Fruit fly (Drosophila melanogaster) whole organism, embryonic: ENCODE results near the gene CG34117.

Source experiments
- Antp ChIP-seq: fragments of 200-800 bp; sonication (Bioruptor generic); optimal IDR thresholded peaks from 3 replicates; lab custom pipeline; 2016; ENCODE audit warnings: missing biosample characterization, missing genetic modification characterization
- Blimp-1 ChIP-seq: fragments of 200-800 bp; sonication (Bioruptor generic); optimal IDR thresholded peaks from 3 replicates; lab custom pipeline; 2018; ENCODE audit warnings: missing biosample characterization, missing genetic modification characterization, mild to moderate bottlenecking, moderate library complexity, missing genetic modification reagents
- CG10209 ChIP-seq: fragments of 200-800 bp; sonication (Bioruptor generic); optimal IDR thresholded peaks from 3 replicates; lab custom pipeline; 2017; ENCODE audit warnings: missing biosample characterization, mild to moderate bottlenecking, missing genetic modification characterization, missing genetic modification reagents
- CG10321 ChIP-seq: fragments of 200-800 bp; sonication (Bioruptor generic); IDR thresholded peaks from 2 replicates; pipeline ENCODE4 v1.3.6; 2022; ENCODE audit warnings: missing biosample characterization, missing genetic modification characterization
- CG10431 ChIP-seq: fragments of 200-800 bp; sonication (Bioruptor generic); optimal IDR thresholded peaks from 3 replicates; lab custom pipeline; 2018; ENCODE audit warnings: missing biosample characterization, mild to moderate bottlenecking, missing genetic modification characterization
- CG10462 ChIP-seq: fragments of 200-800 bp; sonication (Bioruptor generic); optimal IDR thresholded peaks from 2 replicates; lab custom pipeline; 2016; ENCODE audit warnings: missing biosample characterization, missing genetic modification characterization
- CG11695 ChIP-seq: fragments of 200-800 bp; sonication (Bioruptor generic); IDR thresholded peaks from 3 replicates; pipeline ENCODE4 v1.3.6; 2022; ENCODE audit warnings: missing biosample characterization, missing genetic modification characterization
- CG12391 ChIP-seq: fragments of 200-800 bp; sonication (Bioruptor generic); optimal IDR thresholded peaks from 3 replicates; lab custom pipeline; 2018; ENCODE audit warnings: missing biosample characterization, mild to moderate bottlenecking, missing genetic modification characterization, moderate library complexity
- CG15514 ChIP-seq: fragments of 200-800 bp; sonication (Bioruptor generic); optimal IDR thresholded peaks from 3 replicates; lab custom pipeline; 2017; ENCODE audit warnings: missing biosample characterization, missing genetic modification characterization, mild to moderate bottlenecking, moderate library complexity, missing genetic modification reagents
- CG15601 ChIP-seq: fragments of 200-800 bp; sonication (Bioruptor generic); optimal IDR thresholded peaks from 3 replicates; lab custom pipeline; 2019; ENCODE audit warnings: missing biosample characterization, mild to moderate bottlenecking, missing genetic modification characterization, moderate library complexity
- CG1647 ChIP-seq: fragments of 200-800 bp; sonication (Bioruptor generic); optimal IDR thresholded peaks from 3 replicates; lab custom pipeline; 2016; ENCODE audit warnings: missing biosample characterization, missing genetic modification characterization
- CG2875 ChIP-seq: fragments of 200-800 bp; sonication (Bioruptor generic); optimal IDR thresholded peaks from 2 replicates; lab custom pipeline; 2017; ENCODE audit warnings: missing biosample characterization, mild to moderate bottlenecking, missing genetic modification characterization, missing genetic modification reagents
- CG3065 ChIP-seq: fragments of 200-800 bp; sonication (Bioruptor generic); optimal IDR thresholded peaks from 2 replicates; lab custom pipeline; 2016; ENCODE audit warnings: missing biosample characterization, missing genetic modification characterization
- CG31388 ChIP-seq: fragments of 200-800 bp; sonication (Bioruptor generic); optimal IDR thresholded peaks from 2 replicates; lab custom pipeline; 2016; ENCODE audit warnings: missing biosample characterization, missing genetic modification characterization
- CG31441 ChIP-seq: fragments of 200-800 bp; sonication (Bioruptor generic); IDR thresholded peaks from 2 replicates; pipeline ENCODE4 v1.3.6; 2022; ENCODE audit warnings: missing biosample characterization, missing genetic modification characterization
- CG3281 ChIP-seq: fragments of 200-800 bp; sonication (Bioruptor generic); optimal IDR thresholded peaks from 3 replicates; lab custom pipeline; 2017; ENCODE audit warnings: missing biosample characterization, mild to moderate bottlenecking, missing genetic modification characterization
- CG3407 ChIP-seq: fragments of 200-800 bp; sonication (Bioruptor generic); optimal IDR thresholded peaks from 2 replicates; lab custom pipeline; 2018; ENCODE audit warnings: missing biosample characterization, mild to moderate bottlenecking, missing genetic modification characterization
- CG5180 ChIP-seq: fragments of 200-800 bp; sonication (Bioruptor generic); optimal IDR thresholded peaks from 3 replicates; lab custom pipeline; 2017; ENCODE audit warnings: missing biosample characterization, missing genetic modification characterization, mild to moderate bottlenecking, moderate library complexity, missing genetic modification reagents
- CG7357 ChIP-seq: fragments of 200-800 bp; sonication (Bioruptor generic); IDR thresholded peaks from 3 replicates; pipeline ENCODE4 v1.3.6; 2022; ENCODE audit warnings: missing biosample characterization, missing genetic modification characterization
- CG7786 ChIP-seq: fragments of 200-800 bp; sonication (Bioruptor generic); optimal IDR thresholded peaks from 2 replicates; lab custom pipeline; 2016; ENCODE audit warnings: missing biosample characterization, missing genetic modification characterization
- CG8359 ChIP-seq: fragments of 200-800 bp; sonication (Bioruptor generic); optimal IDR thresholded peaks from 2 replicates; lab custom pipeline; 2017; ENCODE audit warnings: missing biosample characterization, mild to moderate bottlenecking, missing genetic modification characterization, borderline replicate concordance
- D19A ChIP-seq: fragments of 200-800 bp; optimal IDR thresholded peaks from 3 replicates; lab custom pipeline; 2019; ENCODE audit warnings: missing biosample characterization, mild to moderate bottlenecking, missing genetic modification characterization, moderate library complexity
- Deaf1 ChIP-seq: fragments of 200-800 bp; optimal IDR thresholded peaks from 3 replicates; lab custom pipeline; 2019; ENCODE audit warnings: missing biosample characterization, mild to moderate bottlenecking, missing genetic modification characterization, moderate library complexity
- Drgx ChIP-seq: fragments of 200-800 bp; sonication (Bioruptor generic); IDR thresholded peaks from 2 replicates; pipeline ENCODE4 v1.3.6; 2022; ENCODE audit warnings: missing biosample characterization, missing genetic modification characterization
- Gsc ChIP-seq: fragments of 200-800 bp; sonication (Bioruptor generic); IDR thresholded peaks from 2 replicates; pipeline ENCODE4 v1.3.6; 2022; ENCODE audit warnings: missing biosample characterization, missing genetic modification characterization
- HLHmδ ChIP-seq: fragments of 200-800 bp; sonication (Bioruptor generic); optimal IDR thresholded peaks from 2 replicates; lab custom pipeline; 2018; ENCODE audit warnings: missing biosample characterization, mild to moderate bottlenecking, missing genetic modification characterization, moderate library complexity
- Hr3 ChIP-seq: fragments of 200-800 bp; sonication (Bioruptor generic); optimal IDR thresholded peaks from 3 replicates; lab custom pipeline; 2016; ENCODE audit warnings: missing biosample characterization, missing genetic modification characterization
- TFAM ChIP-seq: fragments of 200-800 bp; sonication (Bioruptor generic); optimal IDR thresholded peaks from 2 replicates; lab custom pipeline; 2017; ENCODE audit warnings: missing biosample characterization, missing genetic modification characterization, inconsistent platforms
- Usf ChIP-seq: fragments of 200-800 bp; sonication (Bioruptor generic); optimal IDR thresholded peaks from 2 replicates; lab custom pipeline; 2017; ENCODE audit warnings: missing genotype, missing biosample characterization, missing genetic modification characterization
- ac ChIP-seq: fragments of 200-800 bp; sonication (Bioruptor generic); optimal IDR thresholded peaks from 3 replicates; lab custom pipeline; 2017; ENCODE audit warnings: missing biosample characterization, mild to moderate bottlenecking, missing genetic modification characterization
- bbx ChIP-seq: fragments of 200-800 bp; sonication (Bioruptor generic); IDR thresholded peaks from 2 replicates; pipeline ENCODE4 v1.3.6; 2022; ENCODE audit warnings: missing biosample characterization, missing genetic modification characterization; ENCODE audit not compliant: partially characterized antibody
- bsh ChIP-seq, 2 experiments: fragments of 200-800 bp; sonication (Bioruptor generic); optimal IDR thresholded peaks; 2 replicates each; lab custom pipeline; 2017 to 2018; ENCODE audit warnings: mild to moderate bottlenecking in 2 of 2, missing biosample characterization in 2 of 2, missing genetic modification characterization in 2 of 2, moderate library complexity in 1 of 2
- cas ChIP-seq: fragments of 200-800 bp; sonication (Bioruptor generic); IDR thresholded peaks from 2 replicates; pipeline ENCODE4 v1.3.6; 2022; ENCODE audit warnings: missing biosample characterization, missing genetic modification characterization
- crol ChIP-seq: fragments of 200-800 bp; sonication (Bioruptor generic); IDR thresholded peaks from 2 replicates; pipeline ENCODE4 v1.3.6; 2022; ENCODE audit warnings: missing biosample characterization, missing genetic modification characterization
- eve ChIP-seq, 2 experiments: fragments of >200 bp; optimal IDR thresholded peaks; 2 replicates each; lab custom pipeline; 2017; ENCODE audit warnings: missing biosample characterization in 2 of 2, missing genetic modification characterization in 2 of 2
- exex ChIP-seq: fragments of 200-800 bp; sonication (Bioruptor generic); optimal IDR thresholded peaks from 4 replicates; lab custom pipeline; 2018; ENCODE audit warnings: missing biosample characterization, mild to moderate bottlenecking, missing genetic modification characterization, moderate library complexity
- fd102C ChIP-seq: fragments of 200-800 bp; sonication (Bioruptor generic); optimal IDR thresholded peaks from 2 replicates; lab custom pipeline; 2018; ENCODE audit warnings: missing biosample characterization, mild to moderate bottlenecking, missing genetic modification characterization, moderate library complexity
- ftz-f1 ChIP-seq: fragments of 200-800 bp; sonication (Bioruptor generic); optimal IDR thresholded peaks from 2 replicates; lab custom pipeline; 2016; ENCODE audit warnings: missing biosample characterization, missing genetic modification characterization
- gfzf ChIP-seq: fragments of 200-800 bp; sonication (Bioruptor generic); optimal IDR thresholded peaks from 2 replicates; lab custom pipeline; 2016; ENCODE audit warnings: missing biosample characterization, mild to moderate bottlenecking, missing genetic modification characterization, moderate library complexity
- pan ChIP-seq, 4 experiments: fragments of >200 bp in 3 of 4; fragments of 200-800 bp in 1 of 4; sonication (Bioruptor generic) in 1 of 4; optimal IDR thresholded peaks in 3 of 4; IDR thresholded peaks in 1 of 4; 2 replicates each; pipeline versions ENCODE4 v1.3.6 to Lab custom; 2017 to 2022; ENCODE audit warnings: missing biosample characterization in 2 of 4, missing genetic modification characterization in 2 of 4, mixed read lengths in 1 of 4
- peb ChIP-seq: fragments of 200-800 bp; sonication (Bioruptor generic); IDR thresholded peaks from 2 replicates; pipeline ENCODE4 v1.3.6; 2022; ENCODE audit warnings: missing biosample characterization, missing genetic modification characterization
- pros ChIP-seq: fragments of 200-800 bp; sonication (Bioruptor generic); optimal IDR thresholded peaks from 3 replicates; lab custom pipeline; 2019; ENCODE audit warnings: missing biosample characterization, mild to moderate bottlenecking, missing genetic modification characterization, moderate library complexity
- sug ChIP-seq: fragments of 200-800 bp; optimal IDR thresholded peaks from 2 replicates; lab custom pipeline; 2019; ENCODE audit warnings: missing biosample characterization, mild to moderate bottlenecking, missing genetic modification characterization, moderate library complexity
- tna ChIP-seq: fragments of 200-800 bp; sonication (Bioruptor generic); IDR thresholded peaks from 2 replicates; pipeline ENCODE4 v1.3.6; 2022; ENCODE audit warnings: missing biosample characterization, missing genetic modification characterization; ENCODE audit not compliant: partially characterized antibody
- unc-4 ChIP-seq: fragments of 200-800 bp; sonication (Bioruptor generic); IDR thresholded peaks from 2 replicates; pipeline ENCODE4 v1.3.6; 2022; ENCODE audit warnings: missing biosample characterization, missing genetic modification characterization; ENCODE audit not compliant: partially characterized antibody
- vnd ChIP-seq: fragments of 200-800 bp; sonication (Bioruptor generic); IDR thresholded peaks from 3 replicates; pipeline ENCODE4 v1.3.6; 2022; ENCODE audit warnings: missing biosample characterization, missing genetic modification characterization; ENCODE audit not compliant: partially characterized antibody
- z ChIP-seq: fragments of 200-800 bp; sonication (Bioruptor generic); IDR thresholded peaks from 3 replicates; pipeline ENCODE4 v1.3.6; 2022; ENCODE audit warnings: missing biosample characterization, missing genetic modification characterization

Gene CG34117

DNA sequence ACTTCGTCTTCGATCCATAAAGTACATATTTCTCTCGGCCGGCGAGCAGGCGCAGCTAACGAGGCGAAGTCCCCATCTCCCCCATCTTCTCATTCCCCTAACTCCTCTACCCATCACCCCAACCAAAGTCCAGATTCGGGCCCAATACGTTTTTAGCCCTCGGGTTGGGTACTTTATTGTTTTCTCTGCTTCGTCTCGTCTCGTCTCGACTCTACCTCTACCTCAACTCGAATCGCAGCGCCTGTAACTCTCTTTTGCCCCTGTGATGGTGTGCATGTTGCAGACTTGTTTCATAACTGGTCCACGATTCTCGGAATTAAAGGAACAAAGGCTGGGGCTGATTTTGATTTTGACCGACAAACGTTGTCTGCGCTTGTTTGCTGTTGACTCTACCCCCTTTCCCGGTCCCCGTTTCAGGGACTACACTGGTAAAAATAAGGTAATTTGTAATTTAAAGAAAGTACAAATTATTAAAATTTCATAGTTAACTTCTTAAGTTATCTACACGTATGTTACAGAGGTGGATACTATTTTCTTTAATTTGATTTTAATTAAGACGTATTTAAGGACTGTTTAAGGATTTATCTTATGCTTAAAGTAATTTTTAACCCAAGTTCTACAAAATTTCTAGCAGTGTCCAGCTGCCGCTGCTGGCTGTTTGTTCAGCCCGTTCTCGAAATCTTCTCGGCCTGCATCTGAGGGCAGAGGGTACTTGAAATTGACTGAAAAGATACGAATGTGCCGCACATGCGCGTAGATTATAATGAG, 21.0 kb downstream of the CG34117 start (continued):
- TF ChIP-seq CG12391 (tag; lab: Kevin White, UChicago) (peak; percentile 76), CG7786 (GFP tag; lab: Kevin White, UChicago) (no peak), eve (GFP tag; optimal IDR thresholded peaks at IDR 0.05; lab: Kevin White, UChicago) (peak in 1 of 2 experiments; percentile 60), vnd (GFP tag; lab: Robert Waterston, UW) (0 out of 3 replicates have a peak, but pooled peaks have one; percentile 24), CG1647 (GFP tag; lab: Kevin White, UChicago) (no peak), Usf (peak; percentile 39), sug (tag; lab: Kevin White, UChicago) (no peak), CG15514 (GFP tag; lab: Kevin White, UChicago) (no peak), CG11695 (GFP tag; lab: Robert Waterston, UW) (0 out of 3 replicates have a peak, but pooled peaks have one; percentile 30), CG3065 (GFP tag; lab: Kevin White, UChicago) (peak; percentile 6), pros (GFP tag; lab: Kevin White, UChicago) (peak; percentile 23), exex (tag; lab: Kevin White, UChicago) (no peak), Gsc (GFP tag; lab: Robert Waterston, UW) (no peak), bsh (GFP tag; optimal IDR thresholded peaks at IDR 0.05; lab: Kevin White, UChicago) (peak; percentile 65 to 74), unc-4 (GFP tag; lab: Robert Waterston, UW) (no peak), CG31441 (GFP tag; lab: Robert Waterston, UW) (peak; percentile 71), CG10209 (GFP tag; lab: Kevin White, UChicago) (peak; percentile 58), gfzf (GFP tag; lab: Kevin White, UChicago) (no peak), CG5180 (peak; percentile 10), TFAM (GFP tag; lab: Kevin White, UChicago) (peak; percentile 29), CG10431 (peak; percentile 30), ac (GFP tag; lab: Kevin White, UChicago) (peak; percentile 65), CG2875 (GFP tag; lab: Kevin White, UChicago) (peak; percentile 35), crol (GFP tag; lab: Robert Waterston, UW) (no peak; the same call in 1 of the 2 replicates), tna (GFP tag; lab: Robert Waterston, UW) (no peak), Blimp-1 (peak; percentile 65), bbx (GFP tag; lab: Robert Waterston, UW) (no peak), CG8359 (GFP tag; lab: Kevin White, UChicago) (peak; percentile 25), CG7357 (GFP tag; lab: Robert Waterston, UW) (peak; percentile 32; the same call in 1 of the 3 replicates), Hr3 (GFP tag; lab: Kevin White, UChicago) (peak; percentile 55), Antp (GFP tag; lab: Kevin White, UChicago) (no peak), CG10462 (peak; percentile 9), Deaf1 (tag; lab: Kevin White, UChicago) (peak; percentile 45), fd102C (GFP tag; lab: Kevin White, UChicago) (peak; percentile 65), peb (GFP tag; lab: Robert Waterston, UW) (peak; percentile 43), CG31388 (no peak), D19A (tag; lab: Kevin White, UChicago) (peak; percentile 81), CG15601 (tag; lab: Kevin White, UChicago) (peak; percentile 78), CG3407 (GFP tag; lab: Kevin White, UChicago) (peak; percentile 36), HLHmδ (no peak), pan (optimal IDR thresholded peaks at IDR 0.05; lab: Kevin White, UChicago) (no peak), pan (GFP tag; optimal IDR thresholded peaks at IDR 0.05 in 1 of 2, IDR thresholded peaks at IDR 0.05 in 1 of 2) (peak in 1 of 2 experiments; percentile 20), ftz-f1 (GFP tag; lab: Kevin White, UChicago) (no peak), cas (no peak), CG3281 (GFP tag; lab: Kevin White, UChicago) (peak; percentile 20), z (GFP tag; lab: Robert Waterston, UW) (no peak), Drgx (peak; percentile 40), CG10321 (GFP tag; lab: Robert Waterston, UW) (no peak)
